ENCODE assay signal across 4 worm cellular contexts in genomic region chrX:13121104-13121503, ce11.
TF ChIP-seq lines count a peak whose summit lies in the region.

No protein-coding gene starts in this region.

TF ChIP-seq in whole organism, L2 larva, 48 proteins besides CTCF, POLR2A, EP300 and RAD21 (continues in another document):
- TF ChIP-seq crh-2 (tag; optimal IDR thresholded peaks at IDR 0.05; lab: Kevin White, UChicago) (peak; percentile 90), ceh-16 (tag; optimal IDR thresholded peaks at IDR 0.05; lab: Kevin White, UChicago) (peak; percentile 19), gmeb-1 (tag; optimal IDR thresholded peaks at IDR 0.05; lab: Kevin White, UChicago) (peak; percentile 55), mdl-1 (tag; optimal IDR thresholded peaks at IDR 0.05; lab: Kevin White, UChicago) (no peak), ztf-4 (tag; optimal IDR thresholded peaks at IDR 0.05; lab: Kevin White, UChicago) (peak; percentile 26), lin-13 (GFP tag; optimal IDR thresholded peaks at IDR 0.05; lab: Kevin White, UChicago) (peak; percentile 65), F13H6.1 (tag; optimal IDR thresholded peaks at IDR 0.05; lab: Kevin White, UChicago) (peak; percentile 82), lin-11 (tag; optimal IDR thresholded peaks at IDR 0.05; lab: Kevin White, UChicago) (peak; percentile 58), Y55F3AM.14 (GFP tag; optimal IDR thresholded peaks at IDR 0.05; lab: Kevin White, UChicago) (peak; percentile 86), alr-1 (tag; optimal IDR thresholded peaks at IDR 0.05; lab: Kevin White, UChicago) (no peak), nhr-129 (tag; optimal IDR thresholded peaks at IDR 0.05; lab: Kevin White, UChicago) (peak; percentile 67), lsy-2 (tag; optimal IDR thresholded peaks at IDR 0.05; lab: Kevin White, UChicago) (peak in 1 of 2 experiments; percentile 32), nhr-21 (tag; optimal IDR thresholded peaks at IDR 0.05; lab: Kevin White, UChicago) (peak; percentile 2), nhr-25 (tag; optimal IDR thresholded peaks at IDR 0.05; lab: Kevin White, UChicago) (peak; percentile 10), nhr-10 (tag; optimal IDR thresholded peaks at IDR 0.05; lab: Kevin White, UChicago) (no peak), sem-4 (tag; optimal IDR thresholded peaks at IDR 0.05; lab: Kevin White, UChicago) (peak; percentile 53), fos-1 (tag; optimal IDR thresholded peaks at IDR 0.05; lab: Kevin White, UChicago) (peak; percentile 36), snpc-4 (tag; optimal IDR thresholded peaks at IDR 0.05; lab: Kevin White, UChicago) (no peak), C34F6.9 (tag; optimal IDR thresholded peaks at IDR 0.05; lab: Kevin White, UChicago) (peak; percentile 26), blmp-1 (tag; optimal IDR thresholded peaks at IDR 0.05; lab: Kevin White, UChicago; ENCODE audit: insufficient read depth) (peak; percentile 6), sma-3 (GFP tag; optimal IDR thresholded peaks at IDR 0.05; lab: Kevin White, UChicago) (peak; percentile 70), sma-9 (GFP tag; optimal IDR thresholded peaks at IDR 0.05; lab: Kevin White, UChicago) (peak; percentile 40), sma-9 (tag; optimal IDR thresholded peaks at IDR 0.05; lab: Kevin White, UChicago) (no peak)

TF ChIP-seq in whole organism, L4 larva, 104 proteins besides CTCF, POLR2A, EP300 and RAD21 (continues in another document):
- TF ChIP-seq unc-130 (GFP tag; optimal IDR thresholded peaks at IDR 0.05; lab: Kevin White, UChicago) (peak; percentile 64), zip-11 (GFP tag; IDR thresholded peaks at IDR 0.05; lab: Robert Waterston, UW) (peak; percentile 59; the same call in 1 of the 2 replicates), mxl-2 (GFP tag; conservative IDR thresholded peaks at IDR 0.05; lab: Robert Waterston, UW) (peak; percentile 69), nhr-48 (tag; optimal IDR thresholded peaks at IDR 0.05; lab: Kevin White, UChicago) (peak; percentile 37), lin-29 (GFP tag; IDR thresholded peaks at IDR 0.05; lab: Robert Waterston, UW) (peak; percentile 52; the same call in 1 of the 2 replicates), dve-1 (tag; optimal IDR thresholded peaks at IDR 0.05; lab: Kevin White, UChicago; ENCODE audit: insufficient read depth) (peak; percentile 60), nhr-42 (GFP tag; IDR thresholded peaks at IDR 0.05; lab: Robert Waterston, UW) (peak; percentile 77), lin-15B (tag; optimal IDR thresholded peaks at IDR 0.05; lab: Kevin White, UChicago) (no peak), unc-62 (GFP tag; optimal IDR thresholded peaks at IDR 0.05 in 1 of 2; lab: Kevin White, UChicago) (no peak), unc-62 (tag; optimal IDR thresholded peaks at IDR 0.05; lab: Kevin White, UChicago) (no peak), dmd-6 (GFP tag; IDR thresholded peaks at IDR 0.05; lab: Robert Waterston, UW) (peak; percentile 81), daf-19 (GFP tag; conservative IDR thresholded peaks at IDR 0.05; lab: Robert Waterston, UW) (no peak), set-16 (GFP tag; IDR thresholded peaks at IDR 0.05; lab: Robert Waterston, UW) (peak; percentile 75), madf-9 (GFP tag; conservative IDR thresholded peaks at IDR 0.05; lab: Robert Waterston, UW) (peak; percentile 88), aha-1 (tag; lab: Kevin White, UChicago) (peak; percentile 97), zfp-3 (GFP tag; conservative IDR thresholded peaks at IDR 0.05; lab: Robert Waterston, UW) (peak; percentile 78), zag-1 (tag; optimal IDR thresholded peaks at IDR 0.05; lab: Kevin White, UChicago) (no peak), lir-3 (tag; optimal IDR thresholded peaks at IDR 0.05; lab: Kevin White, UChicago) (peak; percentile 30), pha-4 (GFP tag; IDR thresholded peaks at IDR 0.05; lab: Robert Waterston, UW) (peak; percentile 93), pha-4 (tag; optimal IDR thresholded peaks at IDR 0.05; lab: Kevin White, UChicago) (no peak), ztf-7 (tag; optimal IDR thresholded peaks at IDR 0.05; lab: Kevin White, UChicago) (no peak), ztf-11 (tag; optimal IDR thresholded peaks at IDR 0.05; lab: Kevin White, UChicago) (no peak), D1046.2 (GFP tag; IDR thresholded peaks at IDR 0.05; lab: Robert Waterston, UW) (peak; percentile 87), ZK546.5 (tag; optimal IDR thresholded peaks at IDR 0.05; lab: Kevin White, UChicago) (no peak)

TF ChIP-seq in whole organism, late embryonic, 69 proteins besides CTCF, POLR2A, EP300 and RAD21 (continues in another document):
- TF ChIP-seq ceh-14 (tag; optimal IDR thresholded peaks at IDR 0.05; lab: Kevin White, UChicago) (peak; percentile 94), ceh-34 (tag; optimal IDR thresholded peaks at IDR 0.05; lab: Kevin White, UChicago) (peak; percentile 96), madf-2 (tag; optimal IDR thresholded peaks at IDR 0.05; lab: Kevin White, UChicago) (peak; percentile 69), sdc-2 (tag; optimal IDR thresholded peaks at IDR 0.05; lab: Kevin White, UChicago) (peak; percentile 93), gmeb-2 (tag; optimal IDR thresholded peaks at IDR 0.05; lab: Kevin White, UChicago) (peak; percentile 92), dve-1 (tag; optimal IDR thresholded peaks at IDR 0.05; lab: Kevin White, UChicago) (peak; percentile 46), pqm-1 (tag; optimal IDR thresholded peaks at IDR 0.05; lab: Kevin White, UChicago) (peak; percentile 43), unc-3 (GFP tag; conservative IDR thresholded peaks at IDR 0.05; lab: Robert Waterston, UW) (peak; percentile 97), unc-3 (tag; optimal IDR thresholded peaks at IDR 0.05; lab: Kevin White, UChicago) (peak; percentile 62), hlh-6 (tag; optimal IDR thresholded peaks at IDR 0.05; lab: Kevin White, UChicago) (peak; percentile 97), nhr-232 (tag; optimal IDR thresholded peaks at IDR 0.05; lab: Kevin White, UChicago) (peak; percentile 95), pros-1 (tag; optimal IDR thresholded peaks at IDR 0.05; lab: Kevin White, UChicago) (peak; percentile 37), Y22D7AL.16 (tag; optimal IDR thresholded peaks at IDR 0.05; lab: Kevin White, UChicago) (peak; percentile 87), syd-9 (tag; optimal IDR thresholded peaks at IDR 0.05; lab: Kevin White, UChicago) (peak; percentile 75), ceh-9 (tag; optimal IDR thresholded peaks at IDR 0.05; lab: Kevin White, UChicago) (peak; percentile 89), elt-4 (tag; optimal IDR thresholded peaks at IDR 0.05; lab: Kevin White, UChicago) (no peak), pat-9 (tag; optimal IDR thresholded peaks at IDR 0.05; lab: Kevin White, UChicago) (peak; percentile 96), sox-4 (tag; optimal IDR thresholded peaks at IDR 0.05; lab: Kevin White, UChicago) (peak; percentile 97), T23F11.4 (GFP tag; optimal IDR thresholded peaks at IDR 0.05; lab: Kevin White, UChicago) (peak; percentile 83), pha-2 (tag; optimal IDR thresholded peaks at IDR 0.05; lab: Kevin White, UChicago) (peak; percentile 94), odd-2 (tag; optimal IDR thresholded peaks at IDR 0.05; lab: Kevin White, UChicago) (peak; percentile 74), hlh-15 (tag; optimal IDR thresholded peaks at IDR 0.05; lab: Kevin White, UChicago) (peak; percentile 40), C38D4.7 (GFP tag; optimal IDR thresholded peaks at IDR 0.05; lab: Kevin White, UChicago) (peak; percentile 91), unc-42 (tag; optimal IDR thresholded peaks at IDR 0.05; lab: Kevin White, UChicago) (peak; percentile 17), mec-3 (tag; optimal IDR thresholded peaks at IDR 0.05; lab: Kevin White, UChicago; ENCODE audit: borderline replicate concordance) (no peak), pax-1 (tag; optimal IDR thresholded peaks at IDR 0.05; lab: Kevin White, UChicago) (no peak)

TF ChIP-seq in whole organism, mixed stage, embryonic, 35 proteins besides CTCF, POLR2A, EP300 and RAD21 (continues in another document):
- peak; percentile 5 for TF ChIP-seq ces-1 (GFP tag; optimal IDR thresholded peaks at IDR 0.05; lab: Kevin White, UChicago)
- peak; percentile 96 for TF ChIP-seq ceh-83 (GFP tag; optimal IDR thresholded peaks at IDR 0.05; lab: Kevin White, UChicago)
- peak; percentile 97 for TF ChIP-seq cnd-1 (tag; optimal IDR thresholded peaks at IDR 0.05; lab: Kevin White, UChicago)
- TF ChIP-seq pha-4 (tag; optimal IDR thresholded peaks at IDR 0.05; lab: Kevin White, UChicago) = peak; percentile 37
- peak; percentile 49 for TF ChIP-seq hlh-1 (tag; optimal IDR thresholded peaks at IDR 0.05; lab: Kevin White, UChicago)
- TF ChIP-seq mls-2 (tag; optimal IDR thresholded peaks at IDR 0.05; lab: Kevin White, UChicago) = peak; percentile 99
- TF ChIP-seq snpc-4 (tag; optimal IDR thresholded peaks at IDR 0.05; lab: Kevin White, UChicago) = no peak
- TF ChIP-seq blmp-1 (tag; optimal IDR thresholded peaks at IDR 0.05; lab: Kevin White, UChicago) = no peak
- TF ChIP-seq drap-1 (GFP tag; optimal IDR thresholded peaks at IDR 0.05; lab: Kevin White, UChicago) = peak; percentile 99
- no peak for TF ChIP-seq nhr-2 (tag; optimal IDR thresholded peaks at IDR 0.05; lab: Kevin White, UChicago)
- TF ChIP-seq tbx-8 (GFP tag; optimal IDR thresholded peaks at IDR 0.05; lab: Kevin White, UChicago) = peak; percentile 92
- TF ChIP-seq sptf-1 (tag; optimal IDR thresholded peaks at IDR 0.05; lab: Kevin White, UChicago) = peak; percentile 99
- TF ChIP-seq lsy-2 (tag; optimal IDR thresholded peaks at IDR 0.05; lab: Kevin White, UChicago) = peak; percentile 5
- TF ChIP-seq lin-32 (GFP tag; optimal IDR thresholded peaks at IDR 0.05; lab: Kevin White, UChicago) = peak; percentile 93
- no peak for TF ChIP-seq zip-8 (tag; optimal IDR thresholded peaks at IDR 0.05; lab: Kevin White, UChicago)
- no peak for TF ChIP-seq nhr-76 (tag; optimal IDR thresholded peaks at IDR 0.05; lab: Kevin White, UChicago)
- TF ChIP-seq ceh-43 (GFP tag; optimal IDR thresholded peaks at IDR 0.05; lab: Kevin White, UChicago) = peak; percentile 92
- TF ChIP-seq unc-120 (tag; optimal IDR thresholded peaks at IDR 0.05; lab: Kevin White, UChicago; ENCODE audit: poor library complexity, severe bottlenecking) = peak; percentile 79
- no peak for TF ChIP-seq elt-1 (tag; optimal IDR thresholded peaks at IDR 0.05; lab: Kevin White, UChicago; ENCODE audit: borderline replicate concordance, insufficient read depth)
- peak; percentile 91 for TF ChIP-seq flh-1 (GFP tag; optimal IDR thresholded peaks at IDR 0.05; lab: Kevin White, UChicago)
- TF ChIP-seq mep-1 (tag; optimal IDR thresholded peaks at IDR 0.05; lab: Kevin White, UChicago) = peak; percentile 47
- no peak for TF ChIP-seq ceh-39 (tag; optimal IDR thresholded peaks at IDR 0.05; lab: Kevin White, UChicago)
- TF ChIP-seq sem-2 (GFP tag; optimal IDR thresholded peaks at IDR 0.05; lab: Kevin White, UChicago) = peak; percentile 94
- peak; percentile 45 for TF ChIP-seq unc-62 (GFP tag; optimal IDR thresholded peaks at IDR 0.05; lab: Kevin White, UChicago)
- TF ChIP-seq nhr-237 (tag; optimal IDR thresholded peaks at IDR 0.05; lab: Kevin White, UChicago) = peak; percentile 3
- peak; percentile 89 for TF ChIP-seq bed-3 (GFP tag; optimal IDR thresholded peaks at IDR 0.05; lab: Kevin White, UChicago)
- peak; percentile 89 for TF ChIP-seq ham-2 (GFP tag; optimal IDR thresholded peaks at IDR 0.05; lab: Kevin White, UChicago)
- TF ChIP-seq nhr-28 (tag; optimal IDR thresholded peaks at IDR 0.05; lab: Kevin White, UChicago) = no peak
- peak; percentile 71 for TF ChIP-seq ztf-11 (tag; optimal IDR thresholded peaks at IDR 0.05; lab: Kevin White, UChicago)
